Fruit fly (Drosophila melanogaster) whole organism, adult: ENCODE data around the gene knk.

Experiments used
- CG11617 ChIP-seq: fragments of 200-800 bp; sonication (Bioruptor generic); optimal IDR thresholded peaks from 2 replicates; lab custom pipeline; 2017; ENCODE audit warnings: mild to moderate bottlenecking, missing biosample characterization, missing genetic modification reagents, missing genetic modification characterization
- CG33017 ChIP-seq: fragments of 200-800 bp; sonication (Bioruptor generic); optimal IDR thresholded peaks from 2 replicates; lab custom pipeline; 2018; ENCODE audit warnings: missing biosample characterization, mild to moderate bottlenecking, missing genetic modification characterization, moderate library complexity
- CG7045 ChIP-seq: fragments of 200-800 bp; sonication (Bioruptor generic); optimal IDR thresholded peaks from 2 replicates; lab custom pipeline; 2017; ENCODE audit warnings: missing biosample characterization, mild to moderate bottlenecking, missing genetic modification characterization
- CG7101 ChIP-seq: fragments of 200-800 bp; sonication (Bioruptor generic); optimal IDR thresholded peaks from 2 replicates; lab custom pipeline; 2018; ENCODE audit warnings: missing biosample characterization, mild to moderate bottlenecking, missing genetic modification characterization, moderate library complexity
- Crg-1 ChIP-seq: fragments of 200-800 bp; sonication (Bioruptor generic); optimal IDR thresholded peaks from 2 replicates; lab custom pipeline; 2016; ENCODE audit warnings: missing biosample characterization, missing genetic modification characterization
- Hr96 ChIP-seq: fragments of 200-800 bp; sonication (Bioruptor generic); optimal IDR thresholded peaks from 2 replicates; lab custom pipeline; 2016; ENCODE audit warnings: missing biosample characterization, missing genetic modification characterization
- Mnt ChIP-seq: fragments of 200-800 bp; sonication (Bioruptor generic); optimal IDR thresholded peaks from 2 replicates; lab custom pipeline; 2016; ENCODE audit warnings: missing biosample characterization, mild to moderate bottlenecking, missing genetic modification characterization
- bab1 ChIP-seq: fragments of 200-800 bp; sonication (Bioruptor generic); optimal IDR thresholded peaks from 3 replicates; lab custom pipeline; 2019; ENCODE audit warnings: missing biosample characterization, mild to moderate bottlenecking, missing genetic modification characterization, moderate library complexity
- cnc ChIP-seq, 2 experiments: fragments of >200 bp; optimal IDR thresholded peaks; 2 replicates each; lab custom pipeline; 2017
- kay ChIP-seq: fragments of 200-800 bp; sonication (Bioruptor generic); peaks from one replicate; lab custom pipeline; 2016; ENCODE audit warnings: missing biosample characterization, missing genetic modification characterization, borderline replicate concordance
- ovo ChIP-seq: fragments of 200-800 bp; sonication (Bioruptor generic); optimal IDR thresholded peaks from 2 replicates; lab custom pipeline; 2016; ENCODE audit warnings: missing biosample characterization, missing genetic modification characterization
- pad ChIP-seq: fragments of 200-800 bp; sonication (Bioruptor generic); optimal IDR thresholded peaks from 3 replicates; lab custom pipeline; 2017; ENCODE audit warnings: missing biosample characterization, missing genetic modification characterization, mild to moderate bottlenecking, moderate library complexity, missing genetic modification reagents
- tj ChIP-seq: fragments of 200-800 bp; sonication (Bioruptor generic); optimal IDR thresholded peaks from 3 replicates; lab custom pipeline; 2017; ENCODE audit warnings: missing biosample characterization, mild to moderate bottlenecking, missing genetic modification characterization, moderate library complexity

DNA sequence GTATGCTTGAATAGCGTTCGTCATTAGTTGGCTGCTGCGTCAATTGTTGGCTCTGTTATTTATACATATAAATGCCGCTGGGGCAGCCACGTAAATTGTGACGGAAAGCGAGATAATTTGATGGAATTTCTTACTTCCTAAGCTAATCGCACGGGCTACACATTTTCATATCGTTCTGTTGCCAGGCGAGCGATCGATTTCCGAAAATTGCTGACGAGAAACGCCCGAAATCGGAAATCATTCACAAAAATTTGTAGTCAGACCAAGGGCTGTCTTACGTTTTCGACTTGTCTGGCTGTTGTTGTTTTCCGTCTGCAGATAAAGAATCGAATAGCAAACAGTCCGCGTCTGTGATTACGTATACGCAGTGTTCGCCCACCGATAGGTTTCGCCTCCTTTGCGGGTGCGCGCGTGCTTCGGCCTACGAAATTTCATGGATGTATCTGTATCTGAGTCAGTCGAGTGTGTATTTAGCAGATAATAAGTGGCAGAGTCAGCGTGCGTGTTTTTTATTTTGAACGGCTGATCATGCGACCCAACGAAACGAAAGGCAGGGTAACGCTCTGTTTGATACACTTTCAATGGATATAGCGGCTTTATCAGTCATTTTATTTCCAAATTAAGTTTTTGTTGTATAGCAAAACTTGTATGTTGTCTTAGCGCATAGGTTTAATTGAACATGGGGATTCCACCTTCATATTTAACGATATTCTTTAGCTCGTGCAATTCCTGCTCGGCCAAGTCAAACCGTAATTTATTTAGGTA is 27.8 kb downstream of the knk start:
- TF ChIP-seq kay (GFP tag; lab: Kevin White, UChicago) (no peak), bab1 (no peak), cnc (optimal IDR thresholded peaks at IDR 0.05; lab: Kevin White, UChicago) (no peak), Hr96 (GFP tag; lab: Kevin White, UChicago) (no peak), Mnt (GFP tag; lab: Kevin White, UChicago) (peak; percentile 35), tj (GFP tag; lab: Kevin White, UChicago) (no peak), pad (GFP tag; lab: Kevin White, UChicago) (no peak), Crg-1 (no peak), CG7101 (tag; lab: Kevin White, UChicago) (no peak), CG11617 (GFP tag; lab: Kevin White, UChicago) (no peak), CG7045 (GFP tag; lab: Kevin White, UChicago) (peak; percentile 26), ovo (GFP tag; lab: Kevin White, UChicago) (no peak), CG33017 (peak; percentile 3)
